Worm (Caenorhabditis elegans) whole organism, midembryonic: ENCODE results near the gene F38B6.6.

Experiments used
- T22C8.4 ChIP-seq: fragments of 200-800 bp; sonication (Bioruptor generic); IDR thresholded peaks from 2 replicates; pipeline ENCODE4 v1.3.6; 2022; ENCODE audit warnings: missing genetic modification characterization, missing compliant biosample characterization
- cog-1 ChIP-seq: sonication (generic microtip); optimal IDR thresholded peaks from 2 replicates; lab custom pipeline; 2016; ENCODE audit warnings: missing genetic modification characterization, missing compliant biosample characterization
- flt-1 ChIP-seq: fragments of 200-800 bp; sonication (Bioruptor generic); IDR thresholded peaks from 2 replicates; pipeline ENCODE4 v1.3.6; 2022; ENCODE audit warnings: missing genetic modification characterization, missing compliant biosample characterization
- klf-2 ChIP-seq: fragments of 200-800 bp; sonication (Bioruptor generic); conservative IDR thresholded peaks from 2 replicates; pipeline ENCODE4 v1.3.6; 2022; ENCODE audit warnings: missing genetic modification reagents, missing genetic modification characterization, missing compliant biosample characterization
- med-1 ChIP-seq: sonication (generic microtip); optimal IDR thresholded peaks from 2 replicates; lab custom pipeline; 2017; ENCODE audit warnings: missing genetic modification characterization, mild to moderate bottlenecking, missing compliant biosample characterization, antibody characterized with exemption, missing genetic modification reagents; ENCODE audit not compliant: insufficient read depth
- ref-1 ChIP-seq: fragments of 200-800 bp; sonication (Bioruptor generic); conservative IDR thresholded peaks from 2 replicates; pipeline ENCODE4 v1.3.6; 2022; ENCODE audit warnings: missing genetic modification reagents, missing genetic modification characterization, missing compliant biosample characterization
- ztf-23 ChIP-seq: fragments of 200-800 bp; sonication (Bioruptor generic); IDR thresholded peaks from 2 replicates; pipeline ENCODE4 v1.3.6; 2022; ENCODE audit warnings: missing genetic modification reagents, missing genetic modification characterization, missing compliant biosample characterization
- ztf-29 ChIP-seq: fragments of 200-800 bp; sonication (Bioruptor generic); IDR thresholded peaks from 2 replicates; pipeline ENCODE4 v1.3.6; 2022; ENCODE audit warnings: missing genetic modification reagents, missing genetic modification characterization, missing compliant biosample characterization

DNA sequence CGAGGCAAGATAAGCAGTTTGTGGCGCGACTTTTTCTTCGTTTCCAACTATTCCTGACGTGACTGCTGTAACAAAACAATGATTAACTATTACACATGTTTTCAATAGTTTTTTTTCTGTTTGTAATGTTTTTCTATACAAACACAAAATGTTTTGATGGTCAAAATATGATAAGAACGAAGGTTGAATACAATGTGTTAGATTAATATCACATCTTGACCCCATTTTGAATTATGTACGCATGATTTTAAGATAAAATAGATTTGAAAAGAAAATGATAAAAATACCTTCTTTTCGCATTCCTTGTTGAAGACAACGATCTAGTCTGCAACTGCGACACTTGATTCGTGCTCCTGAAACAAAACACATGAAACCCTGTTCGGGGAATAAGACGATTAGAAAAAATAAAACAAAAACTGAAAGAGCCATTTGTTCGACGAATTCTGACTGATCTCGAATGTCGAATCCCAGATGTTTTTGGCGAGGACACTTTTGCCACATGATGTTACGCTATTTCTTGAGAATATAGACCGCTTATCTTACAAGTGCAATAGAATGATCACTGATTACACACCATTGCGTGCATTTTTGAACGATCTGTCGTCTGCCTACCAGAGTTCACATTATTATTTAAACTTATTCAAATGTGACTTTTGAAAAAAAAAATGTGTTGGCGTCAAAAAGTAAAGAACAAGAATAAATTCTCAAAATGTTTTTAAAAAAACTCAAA is 24.6 kb downstream of the F38B6.6 start:
- TF ChIP-seq ztf-23 (no peak), cog-1 (tag; lab: Kevin White, UChicago) (no peak), klf-2 (GFP tag; lab: Robert Waterston, UW) (no peak), ref-1 (no peak), T22C8.4 (GFP tag; lab: Robert Waterston, UW) (no peak), med-1 (GFP tag; lab: Kevin White, UChicago) (no peak), flt-1 (GFP tag; lab: Robert Waterston, UW) (no peak), ztf-29 (GFP tag; lab: Robert Waterston, UW) (no peak)
